Fruit fly (Drosophila melanogaster) whole organism, adult: ENCODE data around the gene Gr93a.

Experiments used
- CG1620 ChIP-seq: fragments of 200-800 bp; sonication (Bioruptor generic); optimal IDR thresholded peaks from 2 replicates; lab custom pipeline; 2016; ENCODE audit warnings: missing biosample characterization, missing genetic modification characterization
- CG33017 ChIP-seq: fragments of 200-800 bp; sonication (Bioruptor generic); optimal IDR thresholded peaks from 2 replicates; lab custom pipeline; 2018; ENCODE audit warnings: missing biosample characterization, mild to moderate bottlenecking, missing genetic modification characterization, moderate library complexity
- CG5204 ChIP-seq: fragments of 200-800 bp; sonication (Bioruptor generic); optimal IDR thresholded peaks from 2 replicates; lab custom pipeline; 2016; ENCODE audit warnings: missing biosample characterization, missing genetic modification characterization
- CG7045 ChIP-seq: fragments of 200-800 bp; sonication (Bioruptor generic); optimal IDR thresholded peaks from 2 replicates; lab custom pipeline; 2017; ENCODE audit warnings: missing biosample characterization, mild to moderate bottlenecking, missing genetic modification characterization
- Mnt ChIP-seq: fragments of 200-800 bp; sonication (Bioruptor generic); optimal IDR thresholded peaks from 2 replicates; lab custom pipeline; 2016; ENCODE audit warnings: missing biosample characterization, mild to moderate bottlenecking, missing genetic modification characterization
- bab1 ChIP-seq: fragments of 200-800 bp; sonication (Bioruptor generic); optimal IDR thresholded peaks from 3 replicates; lab custom pipeline; 2019; ENCODE audit warnings: missing biosample characterization, mild to moderate bottlenecking, missing genetic modification characterization, moderate library complexity
- cic ChIP-seq: fragments of 200-800 bp; sonication (Bioruptor generic); optimal IDR thresholded peaks from 2 replicates; lab custom pipeline; 2017; ENCODE audit warnings: missing biosample characterization, mild to moderate bottlenecking, missing genetic modification characterization, moderate library complexity
- pad ChIP-seq: fragments of 200-800 bp; sonication (Bioruptor generic); optimal IDR thresholded peaks from 3 replicates; lab custom pipeline; 2017; ENCODE audit warnings: missing biosample characterization, missing genetic modification characterization, mild to moderate bottlenecking, moderate library complexity, missing genetic modification reagents
- tj ChIP-seq: fragments of 200-800 bp; sonication (Bioruptor generic); optimal IDR thresholded peaks from 3 replicates; lab custom pipeline; 2017; ENCODE audit warnings: missing biosample characterization, mild to moderate bottlenecking, missing genetic modification characterization, moderate library complexity
- toe ChIP-seq: fragments of 200-800 bp; sonication (Bioruptor generic); optimal IDR thresholded peaks from 2 replicates; lab custom pipeline; 2016; ENCODE audit warnings: missing biosample characterization, missing genetic modification characterization

- TF ChIP-seq bab1 (GFP tag; lab: Kevin White, UChicago) (peak; percentile 98), CG1620 (GFP tag; lab: Kevin White, UChicago) (peak; percentile 86), Mnt (GFP tag; lab: Kevin White, UChicago) (peak; percentile 88), CG33017 (tag; lab: Kevin White, UChicago) (peak; percentile 93), tj (GFP tag; lab: Kevin White, UChicago) (peak; percentile 90), CG7045 (GFP tag; lab: Kevin White, UChicago) (peak; percentile 97), toe (GFP tag; lab: Kevin White, UChicago) (peak; percentile 91), cic (GFP tag; lab: Kevin White, UChicago) (peak; percentile 90), pad (GFP tag; lab: Kevin White, UChicago) (peak; percentile 93), CG5204 (GFP tag; lab: Kevin White, UChicago) (peak; percentile 95)
These were observed 38.1 kb downstream of the Gr93a start, which contains the start of gene CG31431 for dm6 chr3R:21870158-21870971.
